Fruit fly (Drosophila melanogaster) whole organism, embryonic: ENCODE data around the gene Hs2st.
A peak's percentile ranks its signal among the peaks of the same experiment; 100 is the strongest.

Source experiments
- ATbp ChIP-seq: fragments of 200-800 bp; sonication (Bioruptor generic); optimal IDR thresholded peaks from 2 replicates; lab custom pipeline; 2017; ENCODE audit warnings: missing biosample characterization, mild to moderate bottlenecking, missing genetic modification characterization, missing genetic modification reagents
- Adf1 ChIP-seq: fragments of 200-800 bp; sonication (Bioruptor generic); IDR thresholded peaks from 2 replicates; pipeline ENCODE4 v1.3.6; 2022; ENCODE audit warnings: missing biosample characterization, missing genetic modification characterization
- CG10209 ChIP-seq: fragments of 200-800 bp; sonication (Bioruptor generic); optimal IDR thresholded peaks from 3 replicates; lab custom pipeline; 2017; ENCODE audit warnings: missing biosample characterization, mild to moderate bottlenecking, missing genetic modification characterization, missing genetic modification reagents
- CG10959 ChIP-seq: fragments of 200-800 bp; sonication (Bioruptor generic); IDR thresholded peaks from 2 replicates; pipeline ENCODE4 v1.3.6; 2022; ENCODE audit warnings: missing biosample characterization, missing genetic modification characterization
- CG11695 ChIP-seq: fragments of 200-800 bp; sonication (Bioruptor generic); IDR thresholded peaks from 3 replicates; pipeline ENCODE4 v1.3.6; 2022; ENCODE audit warnings: missing biosample characterization, missing genetic modification characterization
- CG12071 ChIP-seq: fragments of 200-800 bp; sonication (Bioruptor generic); optimal IDR thresholded peaks from 3 replicates; lab custom pipeline; 2018; ENCODE audit warnings: missing biosample characterization, mild to moderate bottlenecking, missing genetic modification characterization
- CG12219 ChIP-seq: fragments of 200-800 bp; sonication (Bioruptor generic); optimal IDR thresholded peaks from 3 replicates; lab custom pipeline; 2018; ENCODE audit warnings: missing biosample characterization, mild to moderate bottlenecking, missing genetic modification characterization
- CG12299 ChIP-seq: fragments of 200-800 bp; sonication (Bioruptor generic); optimal IDR thresholded peaks from 2 replicates; lab custom pipeline; 2018; ENCODE audit warnings: missing biosample characterization, mild to moderate bottlenecking, missing genetic modification characterization
- CG12744 ChIP-seq: fragments of 200-800 bp; sonication (Bioruptor generic); optimal IDR thresholded peaks from 2 replicates; lab custom pipeline; 2016; ENCODE audit warnings: missing biosample characterization, missing genetic modification characterization
- CG13296 ChIP-seq: fragments of 200-800 bp; sonication (Bioruptor generic); optimal IDR thresholded peaks from 3 replicates; lab custom pipeline; 2018; ENCODE audit warnings: missing biosample characterization, mild to moderate bottlenecking, missing genetic modification characterization
- CG13424 ChIP-seq: fragments of 200-800 bp; sonication (Bioruptor generic); optimal IDR thresholded peaks from 2 replicates; lab custom pipeline; 2019; ENCODE audit warnings: missing biosample characterization, mild to moderate bottlenecking, missing genetic modification characterization, moderate library complexity
- CG17829 ChIP-seq: fragments of 200-800 bp; optimal IDR thresholded peaks from 2 replicates; lab custom pipeline; 2019; ENCODE audit warnings: missing biosample characterization, mild to moderate bottlenecking, missing genetic modification characterization, moderate library complexity
- CG1832 ChIP-seq: fragments of 200-800 bp; sonication (Bioruptor generic); optimal IDR thresholded peaks from 2 replicates; lab custom pipeline; 2017; ENCODE audit warnings: missing biosample characterization, mild to moderate bottlenecking, missing genetic modification characterization, inconsistent platforms
- CG18619 ChIP-seq: fragments of 200-800 bp; sonication (Bioruptor generic); optimal IDR thresholded peaks from 3 replicates; lab custom pipeline; 2017; ENCODE audit warnings: missing biosample characterization, mild to moderate bottlenecking, missing genetic modification characterization
- CG2120 ChIP-seq: fragments of 200-800 bp; sonication (Bioruptor generic); optimal IDR thresholded peaks from 3 replicates; lab custom pipeline; 2016; ENCODE audit warnings: missing biosample characterization, missing genetic modification characterization
- CG30431 ChIP-seq: fragments of 200-800 bp; sonication (Bioruptor generic); optimal IDR thresholded peaks from 2 replicates; lab custom pipeline; 2017; ENCODE audit warnings: missing biosample characterization, missing genetic modification characterization
- CG4730 ChIP-seq: fragments of 200-800 bp; sonication (Bioruptor generic); IDR thresholded peaks from 2 replicates; pipeline ENCODE4 v1.3.6; 2022; ENCODE audit warnings: missing biosample characterization, missing genetic modification characterization
- CG6254 ChIP-seq: fragments of 200-800 bp; sonication (Bioruptor generic); optimal IDR thresholded peaks from 3 replicates; lab custom pipeline; 2017; ENCODE audit warnings: mild to moderate bottlenecking, missing biosample characterization, missing genetic modification reagents, missing genetic modification characterization
- CG6272 ChIP-seq: fragments of 200-800 bp; sonication (Bioruptor generic); IDR thresholded peaks from 2 replicates; pipeline ENCODE4 v1.3.6; 2022; ENCODE audit warnings: missing biosample characterization, missing genetic modification characterization
- CG6689 ChIP-seq: fragments of 200-800 bp; sonication (Bioruptor generic); IDR thresholded peaks from 2 replicates; pipeline ENCODE4 v1.3.6; 2022; ENCODE audit warnings: missing biosample characterization, missing genetic modification characterization
- CG6813 ChIP-seq: fragments of 200-800 bp; sonication (Bioruptor generic); optimal IDR thresholded peaks from 2 replicates; lab custom pipeline; 2017; ENCODE audit warnings: missing biosample characterization, missing genetic modification characterization, mild to moderate bottlenecking, moderate library complexity, missing genetic modification reagents
- CG7963 ChIP-seq: fragments of 200-800 bp; sonication (Bioruptor generic); IDR thresholded peaks from 3 replicates; pipeline ENCODE4 v1.3.6; 2022; ENCODE audit warnings: missing biosample characterization, missing genetic modification characterization; ENCODE audit not compliant: partially characterized antibody
- CG9876 ChIP-seq: fragments of 200-800 bp; sonication (Bioruptor generic); optimal IDR thresholded peaks from 2 replicates; lab custom pipeline; 2016; ENCODE audit warnings: missing biosample characterization, missing genetic modification characterization
- CkIIα-i1 ChIP-seq: fragments of 200-800 bp; sonication (Bioruptor generic); IDR thresholded peaks from 2 replicates; pipeline ENCODE4 v1.3.6; 2022; ENCODE audit warnings: missing biosample characterization, missing genetic modification characterization
- Deaf1 ChIP-seq: fragments of 200-800 bp; optimal IDR thresholded peaks from 3 replicates; lab custom pipeline; 2019; ENCODE audit warnings: missing biosample characterization, mild to moderate bottlenecking, missing genetic modification characterization, moderate library complexity
- ERR ChIP-seq: fragments of 200-800 bp; sonication (Bioruptor generic); optimal IDR thresholded peaks from 2 replicates; lab custom pipeline; 2016; ENCODE audit warnings: missing biosample characterization, missing genetic modification characterization
- Fer3 ChIP-seq: fragments of 200-800 bp; sonication (Bioruptor generic); optimal IDR thresholded peaks from 2 replicates; lab custom pipeline; 2018; ENCODE audit warnings: missing biosample characterization, mild to moderate bottlenecking, missing genetic modification characterization, moderate library complexity
- Gsc ChIP-seq: fragments of 200-800 bp; sonication (Bioruptor generic); IDR thresholded peaks from 2 replicates; pipeline ENCODE4 v1.3.6; 2022; ENCODE audit warnings: missing biosample characterization, missing genetic modification characterization
- H2.0 ChIP-seq: fragments of 200-800 bp; sonication (Bioruptor generic); IDR thresholded peaks from 2 replicates; pipeline ENCODE4 v1.3.6; 2022; ENCODE audit warnings: missing biosample characterization, missing genetic modification characterization
- HLH3B ChIP-seq: fragments of 200-800 bp; sonication (Bioruptor generic); IDR thresholded peaks from 2 replicates; pipeline ENCODE4 v1.3.6; 2022; ENCODE audit warnings: missing biosample characterization, missing genetic modification characterization
- HLH4C ChIP-seq: fragments of 200-800 bp; sonication (Bioruptor generic); IDR thresholded peaks from 3 replicates; pipeline ENCODE4 v1.3.6; 2022; ENCODE audit warnings: missing biosample characterization, missing genetic modification characterization; ENCODE audit not compliant: partially characterized antibody
- MTF-1 ChIP-seq: fragments of 200-800 bp; sonication (Bioruptor generic); optimal IDR thresholded peaks from 2 replicates; lab custom pipeline; 2018; ENCODE audit warnings: missing biosample characterization, mild to moderate bottlenecking, missing genetic modification characterization, borderline replicate concordance
- Mad ChIP-seq: fragments of 200-800 bp; sonication (Bioruptor generic); optimal IDR thresholded peaks from 2 replicates; lab custom pipeline; 2016; ENCODE audit warnings: missing biosample characterization, missing genetic modification characterization
- Mrtf ChIP-seq: fragments of 200-800 bp; sonication (Bioruptor generic); IDR thresholded peaks from 3 replicates; pipeline ENCODE4 v1.3.6; 2022; ENCODE audit warnings: missing biosample characterization, missing genetic modification characterization
- NK7.1 ChIP-seq: fragments of 200-800 bp; sonication (Bioruptor generic); optimal IDR thresholded peaks from 3 replicates; lab custom pipeline; 2016; ENCODE audit warnings: missing biosample characterization, missing genetic modification characterization
- PHDP ChIP-seq: fragments of 200-800 bp; sonication (Bioruptor generic); optimal IDR thresholded peaks from 3 replicates; lab custom pipeline; 2018; ENCODE audit warnings: missing biosample characterization, mild to moderate bottlenecking, missing genetic modification characterization, moderate library complexity
- Xbp1 ChIP-seq: fragments of 200-800 bp; sonication (Bioruptor generic); optimal IDR thresholded peaks from 3 replicates; lab custom pipeline; 2016; ENCODE audit warnings: missing biosample characterization, mild to moderate bottlenecking, missing genetic modification characterization
- bab2 ChIP-seq: fragments of 200-800 bp; sonication (Bioruptor generic); optimal IDR thresholded peaks from 2 replicates; lab custom pipeline; 2016; ENCODE audit warnings: missing biosample characterization, missing genetic modification characterization
- bcd ChIP-seq: fragments of 200-800 bp; sonication (Bioruptor generic); optimal IDR thresholded peaks from 2 replicates; lab custom pipeline; 2017; ENCODE audit warnings: missing biosample characterization, mild to moderate bottlenecking, missing genetic modification characterization
- cad ChIP-seq: fragments of >200 bp; optimal IDR thresholded peaks from 2 replicates; lab custom pipeline; 2017; ENCODE audit warnings: missing biosample characterization, missing genetic modification characterization
- fd96Cb ChIP-seq: fragments of 200-800 bp; sonication (Bioruptor generic); optimal IDR thresholded peaks from 2 replicates; lab custom pipeline; 2018; ENCODE audit warnings: missing biosample characterization, mild to moderate bottlenecking, missing genetic modification characterization, moderate library complexity
- gcm ChIP-seq: fragments of 200-800 bp; sonication (Bioruptor generic); optimal IDR thresholded peaks from 2 replicates; lab custom pipeline; 2019; ENCODE audit warnings: missing biosample characterization, mild to moderate bottlenecking, missing genetic modification characterization, moderate library complexity
- her ChIP-seq: fragments of 200-800 bp; sonication (Bioruptor generic); optimal IDR thresholded peaks from 2 replicates; lab custom pipeline; 2016; ENCODE audit warnings: missing biosample characterization, missing genetic modification characterization
- jumu ChIP-seq: fragments of 200-800 bp; sonication (Bioruptor generic); optimal IDR thresholded peaks from 3 replicates; lab custom pipeline; 2016; ENCODE audit warnings: missing biosample characterization, missing genetic modification characterization
- slp2 ChIP-seq: fragments of 200-800 bp; sonication (Bioruptor generic); optimal IDR thresholded peaks from 2 replicates; lab custom pipeline; 2016; ENCODE audit warnings: missing biosample characterization, missing genetic modification characterization
- sna ChIP-seq: fragments of 200-800 bp; sonication (Bioruptor generic); IDR thresholded peaks from 2 replicates; pipeline ENCODE4 v1.3.6; 2022; ENCODE audit warnings: missing biosample characterization, missing genetic modification characterization; ENCODE audit not compliant: partially characterized antibody
- so ChIP-seq: fragments of 200-800 bp; sonication (Bioruptor generic); IDR thresholded peaks from 3 replicates; pipeline ENCODE4 v1.3.6; 2022; ENCODE audit warnings: missing biosample characterization, missing genetic modification characterization
- tin ChIP-seq: fragments of 200-800 bp; sonication (Bioruptor generic); optimal IDR thresholded peaks from 3 replicates; lab custom pipeline; 2016; ENCODE audit warnings: missing biosample characterization, missing genetic modification characterization
- trh ChIP-seq: fragments of 200-800 bp; sonication (Bioruptor generic); optimal IDR thresholded peaks from 2 replicates; lab custom pipeline; 2016; ENCODE audit warnings: missing biosample characterization, missing genetic modification characterization
- tup ChIP-seq: fragments of 200-800 bp; sonication (Bioruptor generic); optimal IDR thresholded peaks from 2 replicates; lab custom pipeline; 2016; ENCODE audit warnings: missing biosample characterization, mild to moderate bottlenecking, missing genetic modification characterization, moderate library complexity
- twi ChIP-seq: fragments of 200-800 bp; optimal IDR thresholded peaks from 2 replicates; lab custom pipeline; 2019; ENCODE audit warnings: missing biosample characterization, mild to moderate bottlenecking, missing genetic modification characterization, moderate library complexity

Gene Hs2st

dm6 chr2L:19489997-19490461, 45.5 kb upstream of the Hs2st start, which contains the start of the genes CG10194 and CG18094 (continued):
- no peak; the same call in 1 of the 2 replicates for TF ChIP-seq CG6689 (GFP tag; lab: Robert Waterston, UW)
- TF ChIP-seq ERR (GFP tag; lab: Kevin White, UChicago): no peak
- no peak for TF ChIP-seq ATbp (GFP tag; lab: Kevin White, UChicago)
- no peak for TF ChIP-seq CG9876
- TF ChIP-seq CG4730 (GFP tag; lab: Robert Waterston, UW): no peak
- no peak for TF ChIP-seq so (GFP tag; lab: Robert Waterston, UW)
- peak; percentile 65 for TF ChIP-seq CG2120 (GFP tag; lab: Kevin White, UChicago)
- TF ChIP-seq sna (GFP tag; lab: Robert Waterston, UW): peak; percentile 70
- TF ChIP-seq Gsc (GFP tag; lab: Robert Waterston, UW): no peak
- peak; percentile 52 for TF ChIP-seq Xbp1 (GFP tag; lab: Kevin White, UChicago)
- no peak for TF ChIP-seq CkIIα-i1 (GFP tag; lab: Robert Waterston, UW)
- TF ChIP-seq tin (GFP tag; lab: Kevin White, UChicago): peak; percentile 14
- TF ChIP-seq HLH3B: no peak
- TF ChIP-seq Deaf1 (tag; lab: Kevin White, UChicago): no peak
- 0 out of 3 replicates have a peak, but pooled peaks have one; percentile 32 for TF ChIP-seq CG11695 (GFP tag; lab: Robert Waterston, UW)
- TF ChIP-seq CG12219 (GFP tag; lab: Kevin White, UChicago): no peak
- no peak for TF ChIP-seq tup
- no peak for TF ChIP-seq MTF-1
- peak; percentile 29 for TF ChIP-seq CG10209 (GFP tag; lab: Kevin White, UChicago)
- TF ChIP-seq CG7963: no peak
- no peak for TF ChIP-seq CG12744 (GFP tag; lab: Kevin White, UChicago)
- no peak for TF ChIP-seq CG12299 (tag; lab: Kevin White, UChicago)
- TF ChIP-seq CG17829 (tag; lab: Kevin White, UChicago): peak; percentile 15
- TF ChIP-seq CG6254 (GFP tag; lab: Kevin White, UChicago): no peak
- TF ChIP-seq gcm (GFP tag; lab: Kevin White, UChicago): no peak
- TF ChIP-seq CG12071 (GFP tag; lab: Kevin White, UChicago): no peak
- no peak for TF ChIP-seq CG6272
- no peak for TF ChIP-seq slp2
- TF ChIP-seq CG13296: peak; percentile 22
- no peak for TF ChIP-seq bab2 (GFP tag; lab: Kevin White, UChicago)
- 0 out of 2 replicates have a peak, but pooled peaks have one; percentile 18 for TF ChIP-seq Adf1
- no peak for TF ChIP-seq jumu (GFP tag; lab: Kevin White, UChicago)
- no peak for TF ChIP-seq fd96Cb
- TF ChIP-seq CG1832 (GFP tag; lab: Kevin White, UChicago): no peak
- no peak for TF ChIP-seq CG10959 (GFP tag; lab: Robert Waterston, UW)
- peak; percentile 29 for TF ChIP-seq CG13424 (tag; lab: Kevin White, UChicago)
- peak; percentile 66 for TF ChIP-seq HLH4C (GFP tag; lab: Robert Waterston, UW)
- TF ChIP-seq PHDP (tag; lab: Kevin White, UChicago): no peak
- no peak for TF ChIP-seq Mad (GFP tag; lab: Kevin White, UChicago)
- no peak for TF ChIP-seq NK7.1 (GFP tag; lab: Kevin White, UChicago)
- TF ChIP-seq cad: no peak
- no peak for TF ChIP-seq H2.0 (GFP tag; lab: Robert Waterston, UW)
- no peak for TF ChIP-seq Mrtf (GFP tag; lab: Robert Waterston, UW)
- TF ChIP-seq CG6813: no peak
- no peak for TF ChIP-seq CG18619 (GFP tag; lab: Kevin White, UChicago)
- no peak for TF ChIP-seq CG30431 (GFP tag; lab: Kevin White, UChicago)
- TF ChIP-seq bcd (GFP tag; lab: Kevin White, UChicago): no peak
- no peak for TF ChIP-seq trh (GFP tag; lab: Kevin White, UChicago)
- no peak for TF ChIP-seq her (GFP tag; lab: Kevin White, UChicago)
- no peak for TF ChIP-seq twi (tag; lab: Kevin White, UChicago)
- peak; percentile 47 for TF ChIP-seq Fer3 (tag; lab: Kevin White, UChicago)
